Worm (Caenorhabditis elegans) whole organism, late embryonic: ENCODE data around the gene hil-1.

Experiments
- ahr-1 ChIP-seq: sonication (generic microtip); optimal IDR thresholded peaks from 2 replicates; lab custom pipeline; 2016; ENCODE audit warnings: missing genetic modification characterization, missing compliant biosample characterization
- ama-1 ChIP-seq: fragments of 150-350 bp; optimal IDR thresholded peaks from 2 replicates; lab custom pipeline; 2014
- fkh-10 ChIP-seq: fragments of 150-350 bp; optimal IDR thresholded peaks from 2 replicates; lab custom pipeline; 2014; ENCODE audit warnings: missing biosample characterization, missing genetic modification reagents, missing genetic modification characterization
- lim-6 ChIP-seq: sonication (generic microtip); optimal IDR thresholded peaks from 2 replicates; lab custom pipeline; 2016; ENCODE audit warnings: missing genetic modification characterization, missing compliant biosample characterization
- odd-2 ChIP-seq: sonication (generic microtip); optimal IDR thresholded peaks from 2 replicates; lab custom pipeline; 2017; ENCODE audit warnings: antibody characterized with exemption, mild to moderate bottlenecking, missing genetic modification characterization, missing compliant biosample characterization
- pag-3 ChIP-seq: sonication (generic microtip); optimal IDR thresholded peaks from 2 replicates; lab custom pipeline; 2016; ENCODE audit warnings: missing compliant biosample characterization, missing genetic modification characterization, borderline replicate concordance
- pha-4 ChIP-seq: fragments of 150-350 bp; optimal IDR thresholded peaks from 2 replicates; lab custom pipeline; 2018; ENCODE audit warnings: missing biosample characterization, missing genetic modification reagents, missing genetic modification characterization
- unc-42 ChIP-seq: sonication (generic microtip); optimal IDR thresholded peaks from 2 replicates; lab custom pipeline; 2016; ENCODE audit warnings: missing genotype, missing genetic modification characterization, missing compliant biosample characterization

ce11 chrV:14928248-14928647 is 21.3 kb upstream of the hil-1 start, which contains the start of gene srg-55:
- TF ChIP-seq odd-2 (no peak), pha-4 (no peak), fkh-10 (GFP tag; lab: Kevin White, UChicago) (no peak), ahr-1 (tag; lab: Kevin White, UChicago) (no peak), lim-6 (tag; lab: Kevin White, UChicago) (no peak), unc-42 (tag; lab: Kevin White, UChicago) (no peak), pag-3 (no peak), ama-1 (no peak)
